Worm (Caenorhabditis elegans): ENCODE measurements around the gene R05D8.7.

DNA sequence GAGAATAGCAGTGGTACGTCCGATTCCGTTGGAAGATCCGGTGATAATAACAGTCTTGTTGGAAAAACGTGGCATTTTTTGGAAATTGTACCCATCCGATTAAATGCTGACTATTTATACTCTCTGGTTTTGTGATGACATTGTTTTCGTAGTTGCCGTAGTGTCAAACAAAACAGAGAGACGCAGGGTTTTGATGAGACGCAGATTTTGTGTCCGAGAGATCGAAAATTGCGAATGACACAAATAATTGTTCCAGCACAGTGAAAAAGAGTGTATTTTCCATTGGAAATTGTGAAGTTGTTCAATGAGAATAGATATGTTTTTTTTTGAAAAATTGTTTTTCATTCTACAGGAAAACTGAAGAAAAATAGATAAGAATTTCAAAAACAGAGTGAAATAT lies at the start of gene R05D8.7:
- no peak for TF ChIP-seq nhr-25 (tag; optimal IDR thresholded peaks at IDR 0.05)
- no peak for TF ChIP-seq unc-39 (tag; optimal IDR thresholded peaks at IDR 0.05)
- no peak for TF ChIP-seq nhr-10 (tag; optimal IDR thresholded peaks at IDR 0.05)
- TF ChIP-seq ztf-4 (tag; optimal IDR thresholded peaks at IDR 0.05), result no peak
- TF ChIP-seq ama-1 (optimal IDR thresholded peaks at IDR 0.05), result no peak
- TF ChIP-seq nhr-12 (tag; optimal IDR thresholded peaks at IDR 0.05), result no peak
- TF ChIP-seq skn-1 (tag; optimal IDR thresholded peaks at IDR 0.05), result no peak
- TF ChIP-seq sma-3 (GFP tag; optimal IDR thresholded peaks at IDR 0.05), result no peak
- no peak for TF ChIP-seq unc-62 (GFP tag; optimal IDR thresholded peaks at IDR 0.05)
- TF ChIP-seq zag-1 (tag; optimal IDR thresholded peaks at IDR 0.05), result no peak
- no peak for TF ChIP-seq ceh-16 (tag; optimal IDR thresholded peaks at IDR 0.05)
- TF ChIP-seq lin-39 (tag; optimal IDR thresholded peaks at IDR 0.05), result no peak
- no peak for TF ChIP-seq aly-2 (tag; optimal IDR thresholded peaks at IDR 0.05)
- no peak for TF ChIP-seq dmd-4 (tag; optimal IDR thresholded peaks at IDR 0.05)
